Worm (Caenorhabditis elegans) whole organism, mixed stage, embryonic: ENCODE data around the gene mrpl-32.

Source experiments
- ceh-83 ChIP-seq: fragments of 200-800 bp; sonication (Bioruptor generic); optimal IDR thresholded peaks from 2 replicates; lab custom pipeline; 2018; ENCODE audit warnings: mild to moderate bottlenecking, missing genetic modification characterization, missing compliant biosample characterization
- elt-1 ChIP-seq: sonication (generic microtip); optimal IDR thresholded peaks from 2 replicates; lab custom pipeline; 2017; ENCODE audit warnings: missing genetic modification characterization, mild to moderate bottlenecking, missing compliant biosample characterization, antibody characterized with exemption, moderate library complexity, borderline replicate concordance; ENCODE audit not compliant: insufficient read depth
- lin-13 ChIP-seq: fragments of 150-350 bp; optimal IDR thresholded peaks from 2 replicates; lab custom pipeline; 2014; ENCODE audit warnings: missing biosample characterization, missing genetic modification characterization
- lsy-2 ChIP-seq: fragments of 150-350 bp; optimal IDR thresholded peaks from 2 replicates; lab custom pipeline; 2014; ENCODE audit warnings: missing biosample characterization, missing genetic modification characterization
- mep-1 ChIP-seq: fragments of 150-350 bp; optimal IDR thresholded peaks from 2 replicates; lab custom pipeline; 2017; ENCODE audit warnings: missing biosample characterization, missing genetic modification reagents, missing genetic modification characterization, inconsistent platforms
- mls-2 ChIP-seq: sonication (generic microtip); optimal IDR thresholded peaks from 2 replicates; lab custom pipeline; 2016; ENCODE audit warnings: mild to moderate bottlenecking, missing genetic modification characterization, moderate library complexity, missing compliant biosample characterization
- nhr-237 ChIP-seq: fragments of 150-350 bp; optimal IDR thresholded peaks from 2 replicates; lab custom pipeline; 2014; ENCODE audit warnings: missing biosample characterization, missing genetic modification characterization
- nhr-76 ChIP-seq: sonication (generic microtip); optimal IDR thresholded peaks from 2 replicates; lab custom pipeline; 2017; ENCODE audit warnings: missing biosample characterization, missing genetic modification characterization
- pha-4 ChIP-seq: fragments of 150-350 bp; optimal IDR thresholded peaks from 2 replicates; lab custom pipeline; 2018; ENCODE audit warnings: missing biosample characterization, missing genetic modification reagents, missing genetic modification characterization
- snpc-4 ChIP-seq: fragments of 150-350 bp; optimal IDR thresholded peaks from 2 replicates; lab custom pipeline; 2014; ENCODE audit warnings: missing biosample characterization, missing genetic modification characterization
- unc-39 ChIP-seq: fragments of 150-350 bp; optimal IDR thresholded peaks from 2 replicates; lab custom pipeline; 2014; ENCODE audit warnings: missing biosample characterization, missing genetic modification characterization
- zip-8 ChIP-seq: fragments of 150-350 bp; optimal IDR thresholded peaks from 2 replicates; lab custom pipeline; 2014; ENCODE audit warnings: missing biosample characterization, missing genetic modification characterization
- ztf-11 ChIP-seq: fragments of 150-350 bp; optimal IDR thresholded peaks from 2 replicates; lab custom pipeline; 2014; ENCODE audit warnings: missing biosample characterization, missing genetic modification characterization

- no peak for TF ChIP-seq pha-4 (tag; lab: Kevin White, UChicago)
- TF ChIP-seq nhr-76 (tag; lab: Kevin White, UChicago): no peak
- no peak for TF ChIP-seq lin-13 (tag; lab: Kevin White, UChicago)
- TF ChIP-seq unc-39 (tag; lab: Kevin White, UChicago): no peak
- no peak for TF ChIP-seq snpc-4
- TF ChIP-seq lsy-2 (tag; lab: Kevin White, UChicago): no peak
- no peak for TF ChIP-seq nhr-237 (tag; lab: Kevin White, UChicago)
- no peak for TF ChIP-seq ztf-11 (tag; lab: Kevin White, UChicago)
- no peak for TF ChIP-seq mep-1 (tag; lab: Kevin White, UChicago)
- TF ChIP-seq zip-8: no peak
- TF ChIP-seq mls-2 (tag; lab: Kevin White, UChicago): no peak
- TF ChIP-seq ceh-83: no peak
- no peak for TF ChIP-seq elt-1 (tag; lab: Kevin White, UChicago)
Observed at ce11 chrIII:8429497-8429896, 20.1 kb upstream of the mrpl-32 start.
